Worm (Caenorhabditis elegans) whole organism, mixed stage, embryonic: ENCODE measurements around the gene C35A5.5.

ENCODE experiments used
- M03D4.4 ChIP-seq: sonication (generic microtip); optimal IDR thresholded peaks from 2 replicates; lab custom pipeline; 2017; ENCODE audit warnings: mild to moderate bottlenecking, missing genetic modification characterization, missing compliant biosample characterization
- bed-3 ChIP-seq: fragments of 200-800 bp; sonication (Bioruptor generic); optimal IDR thresholded peaks from 3 replicates; lab custom pipeline; 2018; ENCODE audit warnings: mild to moderate bottlenecking, missing genetic modification characterization, moderate library complexity, missing compliant biosample characterization
- blmp-1 ChIP-seq: fragments of 150-350 bp; optimal IDR thresholded peaks from 2 replicates; lab custom pipeline; 2014; ENCODE audit warnings: missing biosample characterization, missing genetic modification characterization
- ceh-39 ChIP-seq: fragments of 150-350 bp; optimal IDR thresholded peaks from 2 replicates; lab custom pipeline; 2014; ENCODE audit warnings: missing biosample characterization, missing genetic modification characterization
- ceh-43 ChIP-seq: fragments of 200-800 bp; sonication (Bioruptor generic); optimal IDR thresholded peaks from 2 replicates; lab custom pipeline; 2018; ENCODE audit warnings: mild to moderate bottlenecking, missing genetic modification characterization, moderate library complexity, missing compliant biosample characterization
- ceh-83 ChIP-seq: fragments of 200-800 bp; sonication (Bioruptor generic); optimal IDR thresholded peaks from 2 replicates; lab custom pipeline; 2018; ENCODE audit warnings: mild to moderate bottlenecking, missing genetic modification characterization, missing compliant biosample characterization
- ces-1 ChIP-seq: fragments of 150-350 bp; optimal IDR thresholded peaks from 2 replicates; lab custom pipeline; 2014; ENCODE audit warnings: missing biosample characterization, missing genetic modification reagents, missing genetic modification characterization
- drap-1 ChIP-seq: fragments of 200-800 bp; sonication (Bioruptor generic); optimal IDR thresholded peaks from 3 replicates; lab custom pipeline; 2018; ENCODE audit warnings: mild to moderate bottlenecking, missing genetic modification characterization, missing compliant biosample characterization
- elt-1 ChIP-seq: sonication (generic microtip); optimal IDR thresholded peaks from 2 replicates; lab custom pipeline; 2017; ENCODE audit warnings: missing genetic modification characterization, mild to moderate bottlenecking, missing compliant biosample characterization, antibody characterized with exemption, moderate library complexity, borderline replicate concordance; ENCODE audit not compliant: insufficient read depth
- elt-3 ChIP-seq: fragments of 150-350 bp; optimal IDR thresholded peaks from 2 replicates; lab custom pipeline; 2014; ENCODE audit warnings: missing biosample characterization, missing genetic modification characterization
- flh-1 ChIP-seq: fragments of 200-800 bp; sonication (Bioruptor generic); optimal IDR thresholded peaks from 2 replicates; lab custom pipeline; 2018; ENCODE audit warnings: mild to moderate bottlenecking, missing genetic modification characterization, moderate library complexity, missing compliant biosample characterization
- ham-2 ChIP-seq: fragments of 200-800 bp; sonication (Bioruptor generic); optimal IDR thresholded peaks from 2 replicates; lab custom pipeline; 2018; ENCODE audit warnings: mild to moderate bottlenecking, missing genetic modification characterization, missing compliant biosample characterization
- hlh-1 ChIP-seq: fragments of 150-350 bp; optimal IDR thresholded peaks from 2 replicates; lab custom pipeline; 2014; ENCODE audit warnings: missing biosample characterization, missing genetic modification reagents, missing genetic modification characterization
- lsy-2 ChIP-seq: fragments of 150-350 bp; optimal IDR thresholded peaks from 2 replicates; lab custom pipeline; 2014; ENCODE audit warnings: missing biosample characterization, missing genetic modification characterization
- mab-5 ChIP-seq: fragments of 150-350 bp; optimal IDR thresholded peaks from 2 replicates; lab custom pipeline; 2014; ENCODE audit warnings: missing biosample characterization, missing genetic modification characterization
- nhr-12 ChIP-seq: fragments of 150-350 bp; optimal IDR thresholded peaks from 2 replicates; lab custom pipeline; 2014; ENCODE audit warnings: missing biosample characterization, missing genetic modification characterization
- nhr-237 ChIP-seq: fragments of 150-350 bp; optimal IDR thresholded peaks from 2 replicates; lab custom pipeline; 2014; ENCODE audit warnings: missing biosample characterization, missing genetic modification characterization
- nhr-28 ChIP-seq: fragments of 150-350 bp; optimal IDR thresholded peaks from 2 replicates; lab custom pipeline; 2014; ENCODE audit warnings: missing biosample characterization, missing genetic modification characterization
- nhr-76 ChIP-seq: sonication (generic microtip); optimal IDR thresholded peaks from 2 replicates; lab custom pipeline; 2017; ENCODE audit warnings: missing biosample characterization, missing genetic modification characterization
- pha-4 ChIP-seq: fragments of 150-350 bp; optimal IDR thresholded peaks from 2 replicates; lab custom pipeline; 2018; ENCODE audit warnings: missing biosample characterization, missing genetic modification reagents, missing genetic modification characterization
- sem-2 ChIP-seq: fragments of 200-800 bp; sonication (Bioruptor generic); optimal IDR thresholded peaks from 2 replicates; lab custom pipeline; 2018; ENCODE audit warnings: mild to moderate bottlenecking, missing genetic modification characterization, missing compliant biosample characterization
- snpc-4 ChIP-seq: fragments of 150-350 bp; optimal IDR thresholded peaks from 2 replicates; lab custom pipeline; 2014; ENCODE audit warnings: missing biosample characterization, missing genetic modification characterization
- sptf-1 ChIP-seq: sonication (generic microtip); optimal IDR thresholded peaks from 2 replicates; lab custom pipeline; 2017; ENCODE audit warnings: mild to moderate bottlenecking, missing genetic modification characterization, moderate library complexity, missing compliant biosample characterization
- unc-120 ChIP-seq: sonication (generic microtip); optimal IDR thresholded peaks from 2 replicates; lab custom pipeline; 2017; ENCODE audit warnings: missing genetic modification characterization, missing compliant biosample characterization; ENCODE audit not compliant: poor library complexity, severe bottlenecking
- unc-39 ChIP-seq: fragments of 150-350 bp; optimal IDR thresholded peaks from 2 replicates; lab custom pipeline; 2014; ENCODE audit warnings: missing biosample characterization, missing genetic modification characterization
- unc-62 ChIP-seq: fragments of 150-350 bp; optimal IDR thresholded peaks from 2 replicates; lab custom pipeline; 2014; ENCODE audit warnings: missing biosample characterization, missing genetic modification reagents, missing genetic modification characterization
- ztf-11 ChIP-seq: fragments of 150-350 bp; optimal IDR thresholded peaks from 2 replicates; lab custom pipeline; 2014; ENCODE audit warnings: missing biosample characterization, missing genetic modification characterization

Gene C35A5.5

ce11 chrV:10491443-10491842, 14.2 kb upstream of the C35A5.5 start, which contains the start of gene aqp-5:
TSS of gene aqp-5 (plus strand) at chrV:10491743.
- no peak for TF ChIP-seq flh-1
- no peak for TF ChIP-seq unc-62 (GFP tag; lab: Kevin White, UChicago)
- no peak for TF ChIP-seq ham-2 (GFP tag; lab: Kevin White, UChicago)
- no peak for TF ChIP-seq hlh-1 (tag; lab: Kevin White, UChicago)
- TF ChIP-seq snpc-4 = no peak
- TF ChIP-seq elt-1 (tag; lab: Kevin White, UChicago) = no peak
- no peak for TF ChIP-seq ces-1 (GFP tag; lab: Kevin White, UChicago)
- no peak for TF ChIP-seq mab-5 (tag; lab: Kevin White, UChicago)
- no peak for TF ChIP-seq ceh-83
- no peak for TF ChIP-seq M03D4.4
- TF ChIP-seq blmp-1 (tag; lab: Kevin White, UChicago) = no peak
- no peak for TF ChIP-seq nhr-237
- TF ChIP-seq unc-120 (tag; lab: Kevin White, UChicago) = no peak
- no peak for TF ChIP-seq sem-2 (GFP tag; lab: Kevin White, UChicago)
- TF ChIP-seq nhr-76 (tag; lab: Kevin White, UChicago) = no peak
- TF ChIP-seq pha-4 (tag; lab: Kevin White, UChicago) = no peak
- no peak for TF ChIP-seq ceh-43 (GFP tag; lab: Kevin White, UChicago)
- TF ChIP-seq ceh-39 (tag; lab: Kevin White, UChicago) = no peak

- no peak for TF ChIP-seq ham-2 (GFP tag; lab: Kevin White, UChicago)
- TF ChIP-seq lsy-2 (tag; lab: Kevin White, UChicago) = no peak
- TF ChIP-seq hlh-1 (tag; lab: Kevin White, UChicago) = no peak
- no peak for TF ChIP-seq nhr-12 (tag; lab: Kevin White, UChicago)
These were observed 12.5 kb upstream of the C35A5.5 start, which contains the start of gene ugt-33 for ce11 chrV:10493150-10493549. TSS of gene ugt-33 (plus strand) at chrV:10493409.

ce11 chrV:10496733-10497132, 8.9 kb upstream of the C35A5.5 start, which contains the start of gene C35A5.4:
TSS of gene C35A5.4 (plus strand) at chrV:10497033.
- TF ChIP-seq elt-3 (no peak), nhr-237 (no peak), ztf-11 (tag; lab: Kevin White, UChicago) (no peak), unc-62 (GFP tag; lab: Kevin White, UChicago) (no peak)
- TF ChIP-seq, all 35 proteins: peak for 0

ce11 chrV:10501295-10501694, 4.4 kb upstream of the C35A5.5 start, which contains the start of gene C35A5.3:
TSS of gene C35A5.3 (minus strand) at chrV:10501395.
- TF ChIP-seq pha-4 (tag; lab: Kevin White, UChicago) = no peak
- TF ChIP-seq, all 35 proteins: peak for 0

- TF ChIP-seq drap-1 (GFP tag; lab: Kevin White, UChicago) (no peak), ztf-11 (tag; lab: Kevin White, UChicago) (no peak)
These were observed 2.6 kb upstream of the C35A5.5 start, which contains the start of gene C35A5.11 for ce11 chrV:10503011-10503410. TSS of gene C35A5.11 (minus strand) at chrV:10503111.

ce11 chrV:10503893-10504292, 1.8 kb upstream of the C35A5.5 start, which contains the start of gene C35A5.10:
TSS of gene C35A5.10 (plus strand) at chrV:10504193.
- TF ChIP-seq bed-3 (GFP tag; lab: Kevin White, UChicago) (no peak), ztf-11 (tag; lab: Kevin White, UChicago) (no peak), pha-4 (tag; lab: Kevin White, UChicago) (no peak), lsy-2 (tag; lab: Kevin White, UChicago) (no peak), ceh-39 (tag; lab: Kevin White, UChicago) (no peak), sem-2 (GFP tag; lab: Kevin White, UChicago) (no peak), unc-62 (GFP tag; lab: Kevin White, UChicago) (no peak), nhr-76 (tag; lab: Kevin White, UChicago) (no peak), nhr-12 (tag; lab: Kevin White, UChicago) (no peak), nhr-28 (tag; lab: Kevin White, UChicago) (no peak), sptf-1 (no peak), nhr-237 (no peak), unc-39 (tag; lab: Kevin White, UChicago) (no peak), ceh-43 (GFP tag; lab: Kevin White, UChicago) (no peak), mab-5 (tag; lab: Kevin White, UChicago) (no peak), snpc-4 (no peak)
